Worm (Caenorhabditis elegans) whole organism, mixed stage, embryonic: ENCODE measurements around the gene srxa-1.

Experiments used
- M03D4.4 ChIP-seq: sonication (generic microtip); optimal IDR thresholded peaks from 2 replicates; lab custom pipeline; 2017; ENCODE audit warnings: mild to moderate bottlenecking, missing genetic modification characterization, missing compliant biosample characterization
- bed-3 ChIP-seq: fragments of 200-800 bp; sonication (Bioruptor generic); optimal IDR thresholded peaks from 3 replicates; lab custom pipeline; 2018; ENCODE audit warnings: mild to moderate bottlenecking, missing genetic modification characterization, moderate library complexity, missing compliant biosample characterization
- blmp-1 ChIP-seq: fragments of 150-350 bp; optimal IDR thresholded peaks from 2 replicates; lab custom pipeline; 2014; ENCODE audit warnings: missing biosample characterization, missing genetic modification characterization
- ceh-39 ChIP-seq: fragments of 150-350 bp; optimal IDR thresholded peaks from 2 replicates; lab custom pipeline; 2014; ENCODE audit warnings: missing biosample characterization, missing genetic modification characterization
- ceh-43 ChIP-seq: fragments of 200-800 bp; sonication (Bioruptor generic); optimal IDR thresholded peaks from 2 replicates; lab custom pipeline; 2018; ENCODE audit warnings: mild to moderate bottlenecking, missing genetic modification characterization, moderate library complexity, missing compliant biosample characterization
- ceh-83 ChIP-seq: fragments of 200-800 bp; sonication (Bioruptor generic); optimal IDR thresholded peaks from 2 replicates; lab custom pipeline; 2018; ENCODE audit warnings: mild to moderate bottlenecking, missing genetic modification characterization, missing compliant biosample characterization
- ces-1 ChIP-seq: fragments of 150-350 bp; optimal IDR thresholded peaks from 2 replicates; lab custom pipeline; 2014; ENCODE audit warnings: missing biosample characterization, missing genetic modification reagents, missing genetic modification characterization
- cnd-1 ChIP-seq: fragments of 200-800 bp; sonication (Bioruptor generic); optimal IDR thresholded peaks from 2 replicates; lab custom pipeline; 2018; ENCODE audit warnings: mild to moderate bottlenecking, missing genetic modification characterization, missing compliant biosample characterization
- drap-1 ChIP-seq: fragments of 200-800 bp; sonication (Bioruptor generic); optimal IDR thresholded peaks from 3 replicates; lab custom pipeline; 2018; ENCODE audit warnings: mild to moderate bottlenecking, missing genetic modification characterization, missing compliant biosample characterization
- elt-1 ChIP-seq: sonication (generic microtip); optimal IDR thresholded peaks from 2 replicates; lab custom pipeline; 2017; ENCODE audit warnings: missing genetic modification characterization, mild to moderate bottlenecking, missing compliant biosample characterization, antibody characterized with exemption, moderate library complexity, borderline replicate concordance; ENCODE audit not compliant: insufficient read depth
- elt-3 ChIP-seq: fragments of 150-350 bp; optimal IDR thresholded peaks from 2 replicates; lab custom pipeline; 2014; ENCODE audit warnings: missing biosample characterization, missing genetic modification characterization
- flh-1 ChIP-seq: fragments of 200-800 bp; sonication (Bioruptor generic); optimal IDR thresholded peaks from 2 replicates; lab custom pipeline; 2018; ENCODE audit warnings: mild to moderate bottlenecking, missing genetic modification characterization, moderate library complexity, missing compliant biosample characterization
- ham-2 ChIP-seq: fragments of 200-800 bp; sonication (Bioruptor generic); optimal IDR thresholded peaks from 2 replicates; lab custom pipeline; 2018; ENCODE audit warnings: mild to moderate bottlenecking, missing genetic modification characterization, missing compliant biosample characterization
- hlh-1 ChIP-seq: fragments of 150-350 bp; optimal IDR thresholded peaks from 2 replicates; lab custom pipeline; 2014; ENCODE audit warnings: missing biosample characterization, missing genetic modification reagents, missing genetic modification characterization
- lin-13 ChIP-seq: fragments of 150-350 bp; optimal IDR thresholded peaks from 2 replicates; lab custom pipeline; 2014; ENCODE audit warnings: missing biosample characterization, missing genetic modification characterization
- lin-32 ChIP-seq: fragments of 200-800 bp; sonication (Bioruptor generic); optimal IDR thresholded peaks from 2 replicates; lab custom pipeline; 2018; ENCODE audit warnings: mild to moderate bottlenecking, missing genetic modification characterization, missing compliant biosample characterization
- lsy-2 ChIP-seq: fragments of 150-350 bp; optimal IDR thresholded peaks from 2 replicates; lab custom pipeline; 2014; ENCODE audit warnings: missing biosample characterization, missing genetic modification characterization
- mep-1 ChIP-seq: fragments of 150-350 bp; optimal IDR thresholded peaks from 2 replicates; lab custom pipeline; 2017; ENCODE audit warnings: missing biosample characterization, missing genetic modification reagents, missing genetic modification characterization, inconsistent platforms
- mls-2 ChIP-seq: sonication (generic microtip); optimal IDR thresholded peaks from 2 replicates; lab custom pipeline; 2016; ENCODE audit warnings: mild to moderate bottlenecking, missing genetic modification characterization, moderate library complexity, missing compliant biosample characterization
- nhr-12 ChIP-seq: fragments of 150-350 bp; optimal IDR thresholded peaks from 2 replicates; lab custom pipeline; 2014; ENCODE audit warnings: missing biosample characterization, missing genetic modification characterization
- nhr-2 ChIP-seq: fragments of 150-350 bp; optimal IDR thresholded peaks from 2 replicates; lab custom pipeline; 2014; ENCODE audit warnings: missing biosample characterization, missing genetic modification characterization
- nhr-237 ChIP-seq: fragments of 150-350 bp; optimal IDR thresholded peaks from 2 replicates; lab custom pipeline; 2014; ENCODE audit warnings: missing biosample characterization, missing genetic modification characterization
- nhr-28 ChIP-seq: fragments of 150-350 bp; optimal IDR thresholded peaks from 2 replicates; lab custom pipeline; 2014; ENCODE audit warnings: missing biosample characterization, missing genetic modification characterization
- nhr-76 ChIP-seq: sonication (generic microtip); optimal IDR thresholded peaks from 2 replicates; lab custom pipeline; 2017; ENCODE audit warnings: missing biosample characterization, missing genetic modification characterization
- pha-4 ChIP-seq: fragments of 150-350 bp; optimal IDR thresholded peaks from 2 replicates; lab custom pipeline; 2018; ENCODE audit warnings: missing biosample characterization, missing genetic modification reagents, missing genetic modification characterization
- sem-2 ChIP-seq: fragments of 200-800 bp; sonication (Bioruptor generic); optimal IDR thresholded peaks from 2 replicates; lab custom pipeline; 2018; ENCODE audit warnings: mild to moderate bottlenecking, missing genetic modification characterization, missing compliant biosample characterization
- snpc-4 ChIP-seq: fragments of 150-350 bp; optimal IDR thresholded peaks from 2 replicates; lab custom pipeline; 2014; ENCODE audit warnings: missing biosample characterization, missing genetic modification characterization
- sptf-1 ChIP-seq: sonication (generic microtip); optimal IDR thresholded peaks from 2 replicates; lab custom pipeline; 2017; ENCODE audit warnings: mild to moderate bottlenecking, missing genetic modification characterization, moderate library complexity, missing compliant biosample characterization
- tbx-8 ChIP-seq: fragments of 200-800 bp; sonication (Bioruptor generic); optimal IDR thresholded peaks from 2 replicates; lab custom pipeline; 2018; ENCODE audit warnings: mild to moderate bottlenecking, missing genetic modification characterization, moderate library complexity, missing compliant biosample characterization
- unc-120 ChIP-seq: sonication (generic microtip); optimal IDR thresholded peaks from 2 replicates; lab custom pipeline; 2017; ENCODE audit warnings: missing genetic modification characterization, missing compliant biosample characterization; ENCODE audit not compliant: poor library complexity, severe bottlenecking
- unc-39 ChIP-seq: fragments of 150-350 bp; optimal IDR thresholded peaks from 2 replicates; lab custom pipeline; 2014; ENCODE audit warnings: missing biosample characterization, missing genetic modification characterization
- unc-62 ChIP-seq: fragments of 150-350 bp; optimal IDR thresholded peaks from 2 replicates; lab custom pipeline; 2014; ENCODE audit warnings: missing biosample characterization, missing genetic modification reagents, missing genetic modification characterization
- zip-8 ChIP-seq: fragments of 150-350 bp; optimal IDR thresholded peaks from 2 replicates; lab custom pipeline; 2014; ENCODE audit warnings: missing biosample characterization, missing genetic modification characterization

The srxa-1 gene

DNA sequence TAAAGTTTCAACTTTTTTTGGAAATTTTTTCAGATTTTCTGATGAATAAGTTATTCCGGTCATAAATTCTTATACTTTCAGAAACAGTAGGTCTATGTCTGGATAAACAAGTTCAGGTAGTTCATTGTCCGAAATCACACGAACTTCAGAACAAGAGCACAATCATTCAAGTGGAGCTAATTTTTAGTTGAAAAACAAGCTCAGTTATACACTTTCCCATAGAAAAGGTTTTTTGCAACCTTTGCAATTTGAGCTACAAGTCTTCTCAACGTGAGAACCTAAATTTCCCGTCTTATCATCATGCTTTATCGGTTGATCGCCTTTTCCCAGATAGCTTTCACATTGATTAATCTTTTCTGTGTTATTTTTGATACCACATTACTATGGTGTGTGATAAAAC lies at the start of gene srxa-1:
TSS of gene srxa-1 (plus strand) at position 301 of the 400 bp plus-strand sequence.
- no peak for TF ChIP-seq tbx-8
- TF ChIP-seq ceh-39 (tag; lab: Kevin White, UChicago), result no peak
- no peak for TF ChIP-seq sem-2 (GFP tag; lab: Kevin White, UChicago)
- TF ChIP-seq ces-1, result no peak
- TF ChIP-seq cnd-1, result no peak
- TF ChIP-seq snpc-4, result no peak
- no peak for TF ChIP-seq pha-4 (tag; lab: Kevin White, UChicago)
- no peak for TF ChIP-seq elt-3 (tag; lab: Kevin White, UChicago)
- no peak for TF ChIP-seq hlh-1 (tag; lab: Kevin White, UChicago)
- TF ChIP-seq nhr-2 (tag; lab: Kevin White, UChicago), result no peak
- no peak for TF ChIP-seq unc-62
- no peak for TF ChIP-seq blmp-1
- no peak for TF ChIP-seq flh-1 (GFP tag; lab: Kevin White, UChicago)
- TF ChIP-seq sptf-1 (tag; lab: Kevin White, UChicago), result no peak
- no peak for TF ChIP-seq ceh-83
- no peak for TF ChIP-seq elt-1 (tag; lab: Kevin White, UChicago)
- no peak for TF ChIP-seq nhr-237
- no peak for TF ChIP-seq M03D4.4 (tag; lab: Kevin White, UChicago)

DNA sequence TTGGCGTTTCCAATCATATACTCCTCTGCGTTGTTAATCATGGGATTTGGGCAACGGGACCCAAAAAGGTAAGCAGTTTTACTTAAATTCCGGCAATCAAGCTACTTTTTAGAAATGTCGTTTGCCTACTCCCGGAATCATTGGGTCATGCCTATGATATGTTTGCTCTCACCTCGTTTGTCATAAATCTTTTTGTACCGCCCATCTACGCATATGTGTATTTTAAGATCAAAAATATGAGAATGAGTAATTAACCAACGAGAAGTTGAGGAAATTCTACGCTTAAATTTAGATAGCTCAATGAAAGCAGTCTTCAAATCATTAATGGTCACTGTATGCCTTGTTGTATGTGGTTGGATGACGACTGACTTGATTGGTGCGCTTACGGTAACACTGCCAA lies 49.6 kb upstream of the srxa-1 start:
- TF ChIP-seq sptf-1 (tag; lab: Kevin White, UChicago) (no peak), bed-3 (no peak), nhr-12 (no peak), lin-32 (GFP tag; lab: Kevin White, UChicago) (no peak), mep-1 (tag; lab: Kevin White, UChicago) (no peak), drap-1 (GFP tag; lab: Kevin White, UChicago) (no peak), sem-2 (GFP tag; lab: Kevin White, UChicago) (no peak), cnd-1 (no peak), flh-1 (GFP tag; lab: Kevin White, UChicago) (no peak), nhr-76 (tag; lab: Kevin White, UChicago) (no peak), elt-3 (tag; lab: Kevin White, UChicago) (no peak), nhr-2 (tag; lab: Kevin White, UChicago) (no peak)
- TF ChIP-seq, all 35 proteins: peak for 0

DNA sequence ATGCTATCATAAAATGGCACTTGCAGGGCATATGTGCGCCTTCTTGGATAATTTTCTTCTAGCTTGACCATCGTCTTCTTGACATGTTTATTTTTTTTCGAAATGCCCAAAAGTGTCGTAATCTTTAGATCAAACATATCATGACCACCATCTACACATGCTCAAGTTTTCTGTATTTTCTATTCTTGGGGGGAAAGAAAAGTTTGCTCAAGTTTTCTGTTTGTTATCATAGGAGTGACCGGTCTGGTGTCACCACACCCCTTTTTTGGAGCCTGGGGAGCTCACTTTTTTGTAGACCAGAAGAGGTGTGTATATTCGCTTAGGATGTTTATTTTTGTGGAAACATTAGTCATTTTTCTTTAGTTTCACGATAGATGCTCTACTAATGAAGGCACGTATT lies 46.5 kb upstream of the srxa-1 start, which contains the start of gene klf-2:
TSS of gene klf-2 (plus strand) at position 301 of the 400 bp plus-strand sequence.
- TF ChIP-seq lin-13 (tag; lab: Kevin White, UChicago), result no peak
- no peak for TF ChIP-seq bed-3
- no peak for TF ChIP-seq nhr-12
- TF ChIP-seq ceh-43, result no peak
- no peak for TF ChIP-seq drap-1 (GFP tag; lab: Kevin White, UChicago)
- no peak for TF ChIP-seq nhr-237
- no peak for TF ChIP-seq elt-3 (tag; lab: Kevin White, UChicago)
- no peak for TF ChIP-seq zip-8
- no peak for TF ChIP-seq M03D4.4 (tag; lab: Kevin White, UChicago)
- TF ChIP-seq pha-4 (tag; lab: Kevin White, UChicago), result no peak
- TF ChIP-seq unc-120 (tag; lab: Kevin White, UChicago), result no peak
- TF ChIP-seq nhr-76 (tag; lab: Kevin White, UChicago), result no peak
- TF ChIP-seq ham-2, result no peak
- no peak for TF ChIP-seq snpc-4

DNA sequence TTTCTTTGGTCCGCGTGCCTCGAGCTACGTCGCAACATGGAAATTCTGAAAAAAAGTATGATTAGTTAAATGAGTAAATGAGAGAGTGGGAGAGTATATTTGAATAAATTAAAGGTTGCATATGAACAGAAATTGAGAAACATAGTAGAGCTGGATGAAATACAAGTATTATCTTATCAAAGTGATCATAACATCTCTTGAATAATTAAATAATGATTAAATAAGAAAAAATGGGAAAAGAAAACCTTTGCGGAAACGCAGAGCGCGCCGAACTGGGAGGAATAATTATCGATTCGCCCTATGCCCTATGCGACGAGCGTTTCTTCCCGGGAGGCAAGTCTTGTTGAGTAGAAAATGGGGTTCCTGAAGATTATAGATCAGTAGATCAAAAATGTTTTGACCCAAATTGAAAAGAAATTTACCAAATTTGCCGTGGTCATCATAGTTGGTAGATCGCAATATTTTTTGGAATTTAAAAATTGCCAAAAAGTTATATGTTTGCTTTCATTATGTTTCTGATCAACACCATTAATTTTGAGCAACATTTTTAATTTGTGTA lies 42.3 kb upstream of the srxa-1 start, which contains the start of gene F53F8.3:
TSS of gene F53F8.3 (minus strand) at position 51 of the 559 bp plus-strand sequence.
- TF ChIP-seq nhr-237 (no peak), unc-39 (no peak), blmp-1 (no peak), unc-62 (no peak), drap-1 (GFP tag; lab: Kevin White, UChicago) (no peak), lin-13 (tag; lab: Kevin White, UChicago) (no peak), ceh-43 (no peak), mls-2 (tag; lab: Kevin White, UChicago) (no peak), hlh-1 (tag; lab: Kevin White, UChicago) (no peak), nhr-2 (tag; lab: Kevin White, UChicago) (no peak), zip-8 (no peak), lsy-2 (tag; lab: Kevin White, UChicago) (no peak), ceh-39 (tag; lab: Kevin White, UChicago) (no peak), ham-2 (no peak), unc-120 (tag; lab: Kevin White, UChicago) (no peak), ces-1 (no peak), lin-32 (GFP tag; lab: Kevin White, UChicago) (no peak), ceh-83 (no peak), tbx-8 (no peak), nhr-28 (no peak)
